Fruit fly (Drosophila melanogaster) whole organism, embryonic: ENCODE results near the gene nSMase.

ENCODE experiments used
- Asciz ChIP-seq: fragments of 200-800 bp; sonication (Bioruptor generic); optimal IDR thresholded peaks from 2 replicates; lab custom pipeline; 2017; ENCODE audit warnings: missing biosample characterization, mild to moderate bottlenecking, missing genetic modification characterization, missing genetic modification reagents
- Atf-2 ChIP-seq: fragments of 200-800 bp; sonication (Bioruptor generic); optimal IDR thresholded peaks from 2 replicates; lab custom pipeline; 2016; ENCODE audit warnings: missing biosample characterization, missing genetic modification characterization
- Atf6 ChIP-seq: fragments of 200-800 bp; sonication (Bioruptor generic); IDR thresholded peaks from 2 replicates; pipeline ENCODE4 v1.3.6; 2022; ENCODE audit warnings: missing biosample characterization, missing genetic modification characterization
- CG11247 ChIP-seq: fragments of 200-800 bp; sonication (Bioruptor generic); IDR thresholded peaks from 2 replicates; pipeline ENCODE4 v1.3.6; 2022; ENCODE audit warnings: missing biosample characterization, missing genetic modification characterization
- CG11456 ChIP-seq: fragments of 200-800 bp; sonication (Bioruptor generic); IDR thresholded peaks from 3 replicates; pipeline ENCODE4 v1.3.6; 2022; ENCODE audit warnings: missing biosample characterization, missing genetic modification characterization
- CG11695 ChIP-seq: fragments of 200-800 bp; sonication (Bioruptor generic); IDR thresholded peaks from 3 replicates; pipeline ENCODE4 v1.3.6; 2022; ENCODE audit warnings: missing biosample characterization, missing genetic modification characterization
- CG12236 ChIP-seq: fragments of 200-800 bp; sonication (Bioruptor generic); optimal IDR thresholded peaks from 2 replicates; lab custom pipeline; 2016; ENCODE audit warnings: missing biosample characterization, missing genetic modification characterization
- CG12769 ChIP-seq: fragments of 200-800 bp; sonication (Bioruptor generic); optimal IDR thresholded peaks from 2 replicates; lab custom pipeline; 2019; ENCODE audit warnings: missing biosample characterization, mild to moderate bottlenecking, missing genetic modification characterization, moderate library complexity
- CG14710 ChIP-seq: fragments of 200-800 bp; sonication (Bioruptor generic); optimal IDR thresholded peaks from 3 replicates; lab custom pipeline; 2019; ENCODE audit warnings: missing biosample characterization, mild to moderate bottlenecking, missing genetic modification characterization, moderate library complexity
- CG15479 ChIP-seq: fragments of 200-800 bp; sonication (Bioruptor generic); optimal IDR thresholded peaks from 3 replicates; lab custom pipeline; 2019; ENCODE audit warnings: missing biosample characterization, mild to moderate bottlenecking, missing genetic modification characterization, moderate library complexity
- CG30403 ChIP-seq: fragments of 200-800 bp; sonication (Bioruptor generic); optimal IDR thresholded peaks from 3 replicates; lab custom pipeline; 2016; ENCODE audit warnings: missing biosample characterization, missing genetic modification characterization
- CG6813 ChIP-seq: fragments of 200-800 bp; sonication (Bioruptor generic); optimal IDR thresholded peaks from 2 replicates; lab custom pipeline; 2017; ENCODE audit warnings: missing biosample characterization, missing genetic modification characterization, mild to moderate bottlenecking, moderate library complexity, missing genetic modification reagents
- CG7839 ChIP-seq: fragments of 200-800 bp; sonication (Bioruptor generic); optimal IDR thresholded peaks from 3 replicates; lab custom pipeline; 2018; ENCODE audit warnings: missing biosample characterization, mild to moderate bottlenecking, missing genetic modification characterization, moderate library complexity
- CG9876 ChIP-seq: fragments of 200-800 bp; sonication (Bioruptor generic); optimal IDR thresholded peaks from 2 replicates; lab custom pipeline; 2016; ENCODE audit warnings: missing biosample characterization, missing genetic modification characterization
- Deaf1 ChIP-seq: fragments of 200-800 bp; optimal IDR thresholded peaks from 3 replicates; lab custom pipeline; 2019; ENCODE audit warnings: missing biosample characterization, mild to moderate bottlenecking, missing genetic modification characterization, moderate library complexity
- Dek ChIP-seq: fragments of 200-800 bp; sonication (Bioruptor generic); optimal IDR thresholded peaks from 3 replicates; lab custom pipeline; 2019; ENCODE audit warnings: missing biosample characterization, mild to moderate bottlenecking, missing genetic modification characterization, moderate library complexity
- Dref ChIP-seq: fragments of 200-800 bp; sonication (Bioruptor generic); IDR thresholded peaks from 2 replicates; pipeline ENCODE4 v1.3.6; 2022; ENCODE audit warnings: missing biosample characterization, missing genetic modification characterization
- Drgx ChIP-seq: fragments of 200-800 bp; sonication (Bioruptor generic); IDR thresholded peaks from 2 replicates; pipeline ENCODE4 v1.3.6; 2022; ENCODE audit warnings: missing biosample characterization, missing genetic modification characterization
- E2f2 ChIP-seq: fragments of 200-800 bp; sonication (Bioruptor generic); IDR thresholded peaks from 2 replicates; pipeline ENCODE4 v1.3.6; 2022; ENCODE audit warnings: missing biosample characterization, missing genetic modification characterization
- HHEX ChIP-seq: fragments of 200-800 bp; sonication (Bioruptor generic); optimal IDR thresholded peaks from 3 replicates; lab custom pipeline; 2017; ENCODE audit warnings: missing biosample characterization, mild to moderate bottlenecking, missing genetic modification characterization, missing genetic modification reagents
- Hsf ChIP-seq: fragments of 200-800 bp; sonication (Bioruptor generic); optimal IDR thresholded peaks from 3 replicates; lab custom pipeline; 2016; ENCODE audit warnings: missing biosample characterization, missing genetic modification characterization
- NC2α ChIP-seq: fragments of 200-800 bp; sonication (Bioruptor generic); optimal IDR thresholded peaks from 2 replicates; lab custom pipeline; 2016; ENCODE audit warnings: missing biosample characterization, missing genetic modification characterization
- NC2β ChIP-seq: fragments of 200-800 bp; sonication (Bioruptor generic); optimal IDR thresholded peaks from 2 replicates; lab custom pipeline; 2016; ENCODE audit warnings: missing biosample characterization, missing genetic modification characterization
- Sry-β ChIP-seq: fragments of 200-800 bp; sonication (Bioruptor generic); optimal IDR thresholded peaks from 2 replicates; lab custom pipeline; 2018; ENCODE audit warnings: missing biosample characterization, mild to moderate bottlenecking, missing genetic modification characterization, moderate library complexity
- ase ChIP-seq: fragments of 200-800 bp; sonication (Bioruptor generic); IDR thresholded peaks from 3 replicates; pipeline ENCODE4 v1.3.6; 2022; ENCODE audit warnings: missing biosample characterization, missing genetic modification characterization
- chinmo ChIP-seq: fragments of 200-800 bp; sonication (Bioruptor generic); IDR thresholded peaks from 4 replicates; pipeline ENCODE4 v1.3.6; 2022; ENCODE audit warnings: missing biosample characterization, missing genetic modification characterization; ENCODE audit not compliant: partially characterized antibody
- ci ChIP-seq: fragments of 200-800 bp; sonication (Bioruptor generic); IDR thresholded peaks from 3 replicates; pipeline ENCODE4 v1.3.6; 2022; ENCODE audit warnings: missing biosample characterization, missing genetic modification characterization
- crol ChIP-seq: fragments of 200-800 bp; sonication (Bioruptor generic); IDR thresholded peaks from 2 replicates; pipeline ENCODE4 v1.3.6; 2022; ENCODE audit warnings: missing biosample characterization, missing genetic modification characterization
- cwo ChIP-seq: fragments of 200-800 bp; sonication (Bioruptor generic); optimal IDR thresholded peaks from 3 replicates; lab custom pipeline; 2017; ENCODE audit warnings: missing biosample characterization, missing genetic modification characterization, mild to moderate bottlenecking, moderate library complexity, missing genetic modification reagents
- gt ChIP-seq: fragments of 200-800 bp; sonication (Bioruptor generic); IDR thresholded peaks from 2 replicates; pipeline ENCODE4 v1.3.6; 2022; ENCODE audit warnings: missing biosample characterization, missing genetic modification characterization
- ken ChIP-seq: fragments of 200-800 bp; sonication (Bioruptor generic); IDR thresholded peaks from 3 replicates; pipeline ENCODE4 v1.3.6; 2022; ENCODE audit warnings: missing biosample characterization, missing genetic modification characterization
- onecut ChIP-seq: fragments of 200-800 bp; sonication (Bioruptor generic); IDR thresholded peaks from 2 replicates; pipeline ENCODE4 v1.3.6; 2022; ENCODE audit warnings: missing biosample characterization, missing genetic modification characterization
- pros ChIP-seq: fragments of 200-800 bp; sonication (Bioruptor generic); optimal IDR thresholded peaks from 3 replicates; lab custom pipeline; 2019; ENCODE audit warnings: missing biosample characterization, mild to moderate bottlenecking, missing genetic modification characterization, moderate library complexity
- repo ChIP-seq: fragments of 200-800 bp; sonication (Bioruptor generic); optimal IDR thresholded peaks from 2 replicates; lab custom pipeline; 2016; ENCODE audit warnings: missing biosample characterization, missing genetic modification characterization
- sim ChIP-seq: fragments of 200-800 bp; sonication (Bioruptor generic); IDR thresholded peaks from 2 replicates; pipeline ENCODE4 v1.3.6; 2022; ENCODE audit warnings: missing biosample characterization, missing genetic modification characterization
- sna ChIP-seq: fragments of 200-800 bp; sonication (Bioruptor generic); IDR thresholded peaks from 2 replicates; pipeline ENCODE4 v1.3.6; 2022; ENCODE audit warnings: missing biosample characterization, missing genetic modification characterization; ENCODE audit not compliant: partially characterized antibody
- unpg ChIP-seq: fragments of 200-800 bp; sonication (Bioruptor generic); optimal IDR thresholded peaks from 3 replicates; lab custom pipeline; 2018; ENCODE audit warnings: missing biosample characterization, mild to moderate bottlenecking, missing genetic modification characterization, moderate library complexity
- vvl ChIP-seq: fragments of 200-800 bp; sonication (Bioruptor generic); IDR thresholded peaks from 2 replicates; pipeline ENCODE4 v1.3.6; 2022; ENCODE audit warnings: missing biosample characterization, missing genetic modification characterization
- zen2 ChIP-seq: fragments of 200-800 bp; sonication (Bioruptor generic); IDR thresholded peaks from 3 replicates; pipeline ENCODE4 v1.3.6; 2022; ENCODE audit warnings: missing biosample characterization, missing genetic modification characterization; ENCODE audit not compliant: partially characterized antibody

The nSMase gene

DNA sequence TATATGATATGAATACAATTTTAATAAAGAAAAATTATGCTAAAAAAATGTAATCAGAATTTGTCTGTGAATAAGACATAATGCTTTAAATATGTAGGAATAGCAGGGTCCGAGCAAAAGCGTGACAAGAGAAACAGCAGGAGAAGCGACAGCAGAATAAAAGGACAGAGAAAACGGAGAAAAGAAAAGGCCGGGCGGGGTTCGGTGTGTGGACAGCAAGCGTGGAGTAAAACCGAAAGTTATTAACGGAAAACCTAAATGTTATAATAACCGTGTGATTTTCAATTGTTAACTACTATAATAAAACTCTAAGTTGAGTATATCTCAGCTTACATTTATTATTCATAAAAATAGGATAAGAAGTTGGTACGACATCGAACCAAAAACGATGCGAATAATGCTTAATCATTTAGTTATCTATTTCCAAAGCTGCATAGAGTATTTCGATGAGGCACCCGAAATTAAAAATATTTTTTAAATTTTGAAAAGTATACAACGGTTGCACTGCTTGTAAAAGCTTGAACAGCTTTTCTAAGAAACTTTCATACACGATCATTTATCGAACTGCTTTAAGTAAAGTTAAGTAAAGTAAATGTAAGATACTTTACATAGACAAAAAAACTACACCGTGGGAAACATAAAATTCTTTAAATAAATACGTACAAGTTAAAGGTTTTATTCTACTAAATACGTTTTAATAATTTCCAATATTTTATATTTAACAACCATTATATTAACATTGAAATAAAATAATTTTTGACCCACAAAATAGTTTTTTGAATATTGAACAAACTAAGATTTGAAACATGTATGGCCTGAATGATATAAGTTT is 32.9 kb downstream of the nSMase start (continued):
- TF ChIP-seq Dek (tag; lab: Kevin White, UChicago): peak; percentile 0
- no peak for TF ChIP-seq onecut
- TF ChIP-seq NC2α: no peak
- peak; percentile 49 for TF ChIP-seq Dref (GFP tag; lab: Robert Waterston, UW)
- TF ChIP-seq Atf6: no peak
- TF ChIP-seq repo: no peak
- TF ChIP-seq CG7839 (tag; lab: Kevin White, UChicago): peak; percentile 17
- no peak for TF ChIP-seq CG12769
- TF ChIP-seq E2f2 (GFP tag; lab: Robert Waterston, UW): peak; percentile 41; the same call in 1 of the 2 replicates
- no peak for TF ChIP-seq CG12236
- no peak for TF ChIP-seq Sry-β (GFP tag; lab: Kevin White, UChicago)
- TF ChIP-seq unpg (GFP tag; lab: Kevin White, UChicago): no peak
- TF ChIP-seq sim (GFP tag; lab: Robert Waterston, UW): no peak
- no peak for TF ChIP-seq CG14710 (tag; lab: Kevin White, UChicago)
- no peak for TF ChIP-seq gt (GFP tag; lab: Robert Waterston, UW)
- TF ChIP-seq Asciz (GFP tag; lab: Kevin White, UChicago): no peak
- 0 out of 3 replicates have a peak, but pooled peaks have one; percentile 30 for TF ChIP-seq CG11695 (GFP tag; lab: Robert Waterston, UW)
- no peak for TF ChIP-seq CG6813 (GFP tag; lab: Kevin White, UChicago)
- TF ChIP-seq Hsf (GFP tag; lab: Kevin White, UChicago): no peak
- no peak for TF ChIP-seq CG15479
- TF ChIP-seq HHEX (GFP tag; lab: Kevin White, UChicago): no peak

DNA sequence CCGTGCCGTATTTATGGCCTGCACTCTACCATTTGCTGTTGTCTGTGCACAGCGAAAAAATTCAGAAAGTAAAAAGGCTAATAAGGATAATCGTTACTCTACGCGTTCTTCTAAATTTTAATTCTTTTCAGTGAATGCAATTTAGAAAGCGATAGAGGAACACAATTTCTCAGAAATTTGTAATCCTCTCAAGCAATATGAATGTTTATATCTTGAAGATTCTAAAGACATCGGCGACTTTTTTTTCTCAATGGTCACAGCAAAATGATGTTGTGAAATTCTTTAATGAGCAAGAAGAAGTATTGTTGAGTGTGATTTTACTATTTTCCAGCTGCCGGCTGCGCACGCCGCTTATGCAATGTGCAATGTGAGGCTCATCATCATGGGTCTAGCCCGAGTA is 33.9 kb downstream of the nSMase start:
- no peak for TF ChIP-seq Atf-2
- no peak for TF ChIP-seq CG9876 (GFP tag; lab: Kevin White, UChicago)
- no peak for TF ChIP-seq CG30403
- TF ChIP-seq CG12236: no peak
- peak; percentile 42; the same call in 1 of the 2 replicates for TF ChIP-seq Drgx (GFP tag; lab: Robert Waterston, UW)
- 0 out of 3 replicates have a peak, but pooled peaks have one; percentile 13 for TF ChIP-seq CG11456 (GFP tag; lab: Robert Waterston, UW)
- TF ChIP-seq, all 482 proteins: peak for 2

- TF ChIP-seq CG11247 (GFP tag; lab: Robert Waterston, UW) (peak; percentile 35; the same call in 1 of the 2 replicates), cwo (GFP tag; lab: Kevin White, UChicago) (peak; percentile 86), ken (0 out of 3 replicates have a peak, but pooled peaks have one; percentile 8), crol (peak; percentile 55), NC2β (GFP tag; lab: Kevin White, UChicago) (no peak), chinmo (GFP tag; lab: Robert Waterston, UW) (0 out of 4 replicates have a peak, but pooled peaks have one; percentile 46), Asciz (GFP tag; lab: Kevin White, UChicago) (no peak), Deaf1 (tag; lab: Kevin White, UChicago) (peak; percentile 34), ase (GFP tag; lab: Robert Waterston, UW) (0 out of 3 replicates have a peak, but pooled peaks have one; percentile 10), ci (0 out of 3 replicates have a peak, but pooled peaks have one; percentile 10), vvl (GFP tag; lab: Robert Waterston, UW) (peak; percentile 69), pros (GFP tag; lab: Kevin White, UChicago) (peak; percentile 52), zen2 (GFP tag; lab: Robert Waterston, UW) (no peak), sna (no peak)
Measured at dm6 chr3L:3253631-3254030, 34.7 kb downstream of the nSMase start.
